Worm (Caenorhabditis elegans): ENCODE results near the gene F55C12.6.

Gene F55C12.6

DNA sequence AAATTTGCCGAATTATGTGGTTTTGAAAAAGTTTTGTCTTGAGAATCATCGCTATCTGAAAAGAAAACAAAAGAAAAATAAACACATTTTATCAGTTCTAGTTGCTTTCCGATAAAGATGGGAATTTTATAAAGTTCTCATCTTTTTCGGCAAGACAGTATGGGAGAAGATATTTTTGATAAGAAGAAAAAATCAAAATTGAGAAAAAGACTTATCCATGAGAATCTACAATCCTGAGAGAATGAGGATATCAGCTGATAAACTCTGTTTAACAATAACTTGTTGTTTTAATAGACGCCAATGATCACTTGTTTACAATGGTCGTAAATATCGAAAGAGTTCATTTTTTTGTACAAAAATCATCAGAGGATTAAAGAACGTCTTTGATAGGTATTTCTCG is at the start of gene F55C12.6:
TSS of gene F55C12.6 (minus strand) at position 101 of the 400 bp plus-strand sequence.
- no peak for TF ChIP-seq attf-3 (GFP tag; conservative IDR thresholded peaks at IDR 0.05)
- no peak for TF ChIP-seq atf-7 (tag; optimal IDR thresholded peaks at IDR 0.05)
- no peak for TF ChIP-seq lin-54 (GFP tag; optimal IDR thresholded peaks at IDR 0.05)
- TF ChIP-seq snpc-1.3 (tag; optimal IDR thresholded peaks at IDR 0.05; ENCODE audit: insufficient read depth), result no peak
- TF ChIP-seq sptf-2 (GFP tag; optimal IDR thresholded peaks at IDR 0.05), result no peak
- TF ChIP-seq F37B4.10 (GFP tag; IDR thresholded peaks at IDR 0.05), result no peak
- no peak for TF ChIP-seq zfh-2 (GFP tag; conservative IDR thresholded peaks at IDR 0.05)
- TF ChIP-seq F39B2.1 (GFP tag; IDR thresholded peaks at IDR 0.05), result no peak
- TF ChIP-seq bed-1 (GFP tag; IDR thresholded peaks at IDR 0.05), result no peak
- TF ChIP-seq pbrm-1 (GFP tag; IDR thresholded peaks at IDR 0.05), result no peak
- no peak for TF ChIP-seq ztf-25 (GFP tag; IDR thresholded peaks at IDR 0.05)
- no peak for TF ChIP-seq B0336.3 (GFP tag; IDR thresholded peaks at IDR 0.05)
- TF ChIP-seq lir-1 (GFP tag; conservative IDR thresholded peaks at IDR 0.05), result no peak
- TF ChIP-seq nfya-2 (GFP tag; IDR thresholded peaks at IDR 0.05), result no peak
- no peak for TF ChIP-seq repo-1 (tag; optimal IDR thresholded peaks at IDR 0.05)
- TF ChIP-seq Y53F4B.3 (GFP tag; IDR thresholded peaks at IDR 0.05), result no peak
- no peak for TF ChIP-seq rec-8 (tag; optimal IDR thresholded peaks at IDR 0.05)
- TF ChIP-seq ceh-40 (GFP tag; IDR thresholded peaks at IDR 0.05), result no peak

DNA sequence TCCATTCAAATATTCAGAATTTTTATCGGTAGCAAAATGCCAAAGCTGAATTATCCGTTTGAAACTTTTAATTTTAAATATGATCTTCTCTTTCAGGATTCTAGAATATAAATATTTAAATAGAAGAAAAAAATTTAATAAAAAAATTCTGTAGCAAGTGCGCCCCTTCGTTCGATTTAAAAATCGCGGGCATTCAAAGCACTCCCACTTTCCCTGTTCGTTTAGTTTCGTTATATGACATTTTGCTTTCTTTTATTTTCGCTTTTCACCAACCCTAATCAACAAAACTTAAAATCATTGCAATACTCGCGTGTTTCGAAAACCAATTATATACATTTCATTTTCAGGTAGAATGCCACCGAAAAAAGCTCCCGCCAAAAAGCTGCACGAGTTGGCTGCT is 45.7 kb upstream of the F55C12.6 start, which contains the start of gene vrk-1:
TSS of gene vrk-1 (plus strand) at position 348 of the 400 bp plus-strand sequence.
- no peak for TF ChIP-seq tbp1 (GFP tag; optimal IDR thresholded peaks at IDR 0.05)
- TF ChIP-seq madf-6 (GFP tag; IDR thresholded peaks at IDR 0.05), result peak; percentile 35
- TF ChIP-seq K12H6.12 (tag; optimal IDR thresholded peaks at IDR 0.05), result no peak
- no peak for TF ChIP-seq rec-8 (tag; optimal IDR thresholded peaks at IDR 0.05)
- TF ChIP-seq rcor-1 (GFP tag; IDR thresholded peaks at IDR 0.05), result no peak
- no peak for TF ChIP-seq nhr-179 (tag; optimal IDR thresholded peaks at IDR 0.05)

ce11 chrII:5918149-5918697 is 42.3 kb upstream of the F55C12.6 start, which contains the start of gene ptp-2:
ptp-2 (plus strand) TSS chrII:5918647.
- TF ChIP-seq attf-3 (GFP tag; conservative IDR thresholded peaks at IDR 0.05) (peak; percentile 95), F57A8.1 (GFP tag; optimal IDR thresholded peaks at IDR 0.05) (no peak), attf-5 (GFP tag; optimal IDR thresholded peaks at IDR 0.05) (no peak), aptf-3 (GFP tag; IDR thresholded peaks at IDR 0.05) (no peak), ceh-100 (GFP tag; IDR thresholded peaks at IDR 0.05) (peak; percentile 75), F33H1.4 (GFP tag; IDR thresholded peaks at IDR 0.05) (no peak), ama-1 (optimal IDR thresholded peaks at IDR 0.05) (no peak), ama-1 (GFP tag; optimal IDR thresholded peaks at IDR 0.05) (peak in 1 of 2 experiments; percentile 19), atf-7 (tag; optimal IDR thresholded peaks at IDR 0.05) (no peak), attf-6 (GFP tag; IDR thresholded peaks at IDR 0.05) (no peak), F52B5.7 (tag; optimal IDR thresholded peaks at IDR 0.05) (no peak), hlh-26 (GFP tag; conservative IDR thresholded peaks at IDR 0.05) (no peak), F23B12.7 (tag; optimal IDR thresholded peaks at IDR 0.05; ENCODE audit: insufficient read depth) (peak; percentile 42), Y56A3A.18 (GFP tag; IDR thresholded peaks at IDR 0.05) (no peak), K12H6.12 (tag; optimal IDR thresholded peaks at IDR 0.05) (no peak), snpc-1.3 (tag; optimal IDR thresholded peaks at IDR 0.05; ENCODE audit: insufficient read depth) (no peak), ztf-6 (GFP tag; IDR thresholded peaks at IDR 0.05) (no peak), snpc-4 (GFP tag; optimal IDR thresholded peaks at IDR 0.05) (no peak), snpc-4 (tag; optimal IDR thresholded peaks at IDR 0.05) (peak in 1 of 4 experiments; percentile 0), sea-2 (GFP tag; IDR thresholded peaks at IDR 0.05) (no peak), cebp-1 (GFP tag; IDR thresholded peaks at IDR 0.05) (no peak), cebp-1 (tag; optimal IDR thresholded peaks at IDR 0.05) (peak; percentile 17), xnd-1 (tag; optimal IDR thresholded peaks at IDR 0.05) (no peak), ztf-28 (GFP tag; IDR thresholded peaks at IDR 0.05) (no peak), lin-54 (GFP tag; optimal IDR thresholded peaks at IDR 0.05) (no peak), T07F8.4 (tag; optimal IDR thresholded peaks at IDR 0.05) (no peak)

All from whole organism, young adult.